Worm (Caenorhabditis elegans) whole organism, L4 larva: ENCODE results near the gene taf-11.3.

Experiments
- F10B5.3 ChIP-seq: sonication (generic microtip); optimal IDR thresholded peaks from 2 replicates; lab custom pipeline; 2016; ENCODE audit warnings: mild to moderate bottlenecking, missing genetic modification characterization, missing compliant biosample characterization
- F49E8.2 ChIP-seq: sonication (generic microtip); optimal IDR thresholded peaks from 2 replicates; lab custom pipeline; 2016; ENCODE audit warnings: missing compliant biosample characterization, mild to moderate bottlenecking, missing genetic modification characterization, borderline replicate concordance
- T20F7.1 ChIP-seq: fragments of 200-800 bp; sonication (Bioruptor generic); optimal IDR thresholded peaks from 2 replicates; lab custom pipeline; 2018; ENCODE audit warnings: mild to moderate bottlenecking, missing genetic modification characterization, missing compliant biosample characterization
- Y48G9A.11 ChIP-seq: fragments of 200-800 bp; sonication (Bioruptor generic); IDR thresholded peaks from 2 replicates; pipeline ENCODE4 v1.3.6; 2022; ENCODE audit warnings: missing genetic modification reagents, missing genetic modification characterization, missing compliant biosample characterization
- ZK337.2 ChIP-seq: fragments of 200-800 bp; sonication (Bioruptor generic); IDR thresholded peaks from 2 replicates; pipeline ENCODE4 v1.3.6; 2022; ENCODE audit warnings: missing genetic modification reagents, missing genetic modification characterization, missing compliant biosample characterization
- ama-1 ChIP-seq: fragments of 150-350 bp; optimal IDR thresholded peaks from 2 replicates; lab custom pipeline; 2014; ENCODE audit warnings: inconsistent platforms, mixed read lengths
- ceh-28 ChIP-seq: fragments of 150-350 bp; optimal IDR thresholded peaks from 2 replicates; lab custom pipeline; 2014; ENCODE audit warnings: missing biosample characterization, missing genetic modification reagents, missing genetic modification characterization
- ceh-62 ChIP-seq: sonication (generic microtip); optimal IDR thresholded peaks from 2 replicates; lab custom pipeline; 2017; ENCODE audit warnings: missing biosample characterization, missing genetic modification characterization
- ceh-82 ChIP-seq: sonication (generic microtip); optimal IDR thresholded peaks from 2 replicates; lab custom pipeline; 2017; ENCODE audit warnings: missing biosample characterization, missing genetic modification characterization
- daf-12 ChIP-seq: fragments of 150-350 bp; optimal IDR thresholded peaks from 2 replicates; lab custom pipeline; 2014; ENCODE audit warnings: missing biosample characterization, missing genetic modification reagents, missing genetic modification characterization
- daf-16 ChIP-seq, 3 experiments: sonication (generic microtip); optimal IDR thresholded peaks; 2 replicates each; lab custom pipeline; 2016 to 2017; ENCODE audit warnings: missing genetic modification characterization in 3 of 3, missing genetic modification reagents in 3 of 3, mild to moderate bottlenecking in 2 of 3, missing compliant biosample characterization in 2 of 3, missing biosample characterization in 1 of 3, moderate library complexity in 1 of 3
- daf-8 ChIP-seq: fragments of 200-800 bp; sonication (Bioruptor generic); IDR thresholded peaks from 2 replicates; pipeline ENCODE4 v1.3.6; 2022; ENCODE audit warnings: missing genetic modification characterization, missing compliant biosample characterization
- dpl-1 ChIP-seq: fragments of 150-350 bp; optimal IDR thresholded peaks from 2 replicates; lab custom pipeline; 2014; ENCODE audit warnings: missing biosample characterization, missing genetic modification reagents, missing genetic modification characterization
- duxl-1 ChIP-seq: sonication (generic microtip); optimal IDR thresholded peaks from 2 replicates; lab custom pipeline; 2016; ENCODE audit warnings: mild to moderate bottlenecking, missing genetic modification characterization, moderate library complexity, missing compliant biosample characterization; ENCODE audit not compliant: poor library complexity
- egl-27 ChIP-seq: sonication (generic microtip); optimal IDR thresholded peaks from 3 replicates; lab custom pipeline; 2017; ENCODE audit warnings: missing biosample characterization, missing genetic modification reagents, missing genetic modification characterization
- fkh-10 ChIP-seq: fragments of 150-350 bp; optimal IDR thresholded peaks from 2 replicates; lab custom pipeline; 2014; ENCODE audit warnings: missing biosample characterization, missing genetic modification reagents, missing genetic modification characterization
- gei-8 ChIP-seq: fragments of 200-800 bp; sonication (Bioruptor generic); optimal IDR thresholded peaks from 2 replicates; lab custom pipeline; 2018; ENCODE audit warnings: mild to moderate bottlenecking, missing genetic modification characterization, missing compliant biosample characterization
- hif-1 ChIP-seq, 2 experiments: sonication (generic microtip); optimal IDR thresholded peaks; 2 replicates each; lab custom pipeline; 2016 to 2017; ENCODE audit warnings: missing compliant biosample characterization in 2 of 2, missing genetic modification characterization in 2 of 2, missing genetic modification reagents in 2 of 2, missing genotype in 2 of 2, mild to moderate bottlenecking in 1 of 2
- hmg-1.1 ChIP-seq: fragments of 200-800 bp; sonication (Bioruptor generic); IDR thresholded peaks from 2 replicates; pipeline ENCODE4 v1.3.6; 2022; ENCODE audit warnings: missing genetic modification reagents, missing genetic modification characterization, missing compliant biosample characterization
- jun-1 ChIP-seq: fragments of 150-350 bp; optimal IDR thresholded peaks from 2 replicates; lab custom pipeline; 2014; ENCODE audit warnings: missing biosample characterization, missing genetic modification reagents, missing genetic modification characterization
- lim-7 ChIP-seq: fragments of 200-800 bp; sonication (Bioruptor generic); IDR thresholded peaks from 2 replicates; pipeline ENCODE4 v1.3.6; 2022; ENCODE audit warnings: missing genetic modification characterization, missing compliant biosample characterization
- lin-29 ChIP-seq: fragments of 200-800 bp; sonication (Bioruptor generic); IDR thresholded peaks from 2 replicates; pipeline ENCODE4 v1.3.6; 2022; ENCODE audit warnings: missing genetic modification reagents, missing genetic modification characterization, missing compliant biosample characterization
- lin-38 ChIP-seq: fragments of 200-800 bp; sonication (Bioruptor generic); IDR thresholded peaks from 2 replicates; pipeline ENCODE4 v1.3.6; 2022; ENCODE audit warnings: missing genetic modification reagents, missing genetic modification characterization, missing compliant biosample characterization
- lir-3 ChIP-seq: sonication (generic microtip); optimal IDR thresholded peaks from 2 replicates; lab custom pipeline; 2016; ENCODE audit warnings: mild to moderate bottlenecking, missing genetic modification characterization, missing compliant biosample characterization
- lsy-2 ChIP-seq, 2 experiments: fragments of 150-350 bp in 1 of 2; sonication (generic microtip) in 1 of 2; optimal IDR thresholded peaks; 2 replicates each; lab custom pipeline; 2014 to 2017; ENCODE audit warnings: missing biosample characterization in 2 of 2, missing genetic modification characterization in 2 of 2
- madf-5 ChIP-seq, 2 experiments: fragments of 200-800 bp; sonication (Bioruptor generic); IDR thresholded peaks; 2 replicates each; pipeline ENCODE4 v1.3.6; 2022; ENCODE audit warnings: missing compliant biosample characterization in 2 of 2, missing genetic modification characterization in 2 of 2
- mdl-1 ChIP-seq, 2 experiments: fragments of 150-350 bp in 1 of 2; sonication (generic microtip) in 1 of 2; optimal IDR thresholded peaks; 2 replicates each; lab custom pipeline; 2014 to 2017; ENCODE audit warnings: missing biosample characterization in 2 of 2, missing genetic modification characterization in 2 of 2
- mdt-29 ChIP-seq: fragments of 200-800 bp; sonication (Bioruptor generic); IDR thresholded peaks from 2 replicates; pipeline ENCODE4 v1.3.6; 2022; ENCODE audit warnings: missing genetic modification reagents, missing genetic modification characterization, missing compliant biosample characterization
- mep-1 ChIP-seq: fragments of 150-350 bp; sonication (generic microtip); optimal IDR thresholded peaks from 3 replicates; lab custom pipeline; 2014; ENCODE audit warnings: missing biosample characterization, missing genetic modification characterization
- mes-2 ChIP-seq: sonication (generic microtip); optimal IDR thresholded peaks from 2 replicates; lab custom pipeline; 2016; ENCODE audit warnings: missing genotype, mild to moderate bottlenecking, missing genetic modification characterization, missing compliant biosample characterization; ENCODE audit not compliant: poor library complexity, severe bottlenecking
- nhr-11 ChIP-seq: fragments of 150-350 bp; optimal IDR thresholded peaks from 2 replicates; lab custom pipeline; 2014; ENCODE audit warnings: missing biosample characterization, missing genetic modification characterization
- nhr-111 ChIP-seq: fragments of 200-800 bp; sonication (Bioruptor generic); optimal IDR thresholded peaks from 2 replicates; lab custom pipeline; 2018; ENCODE audit warnings: mild to moderate bottlenecking, missing genetic modification characterization, missing compliant biosample characterization
- nhr-237 ChIP-seq: sonication (generic microtip); optimal IDR thresholded peaks from 2 replicates; lab custom pipeline; 2017; ENCODE audit warnings: missing biosample characterization, missing genetic modification characterization
- nhr-42 ChIP-seq: fragments of 200-800 bp; sonication (Bioruptor generic); IDR thresholded peaks from 2 replicates; pipeline ENCODE4 v1.3.6; 2022; ENCODE audit warnings: missing genetic modification characterization, missing compliant biosample characterization
- nhr-48 ChIP-seq: sonication (generic microtip); optimal IDR thresholded peaks from 2 replicates; lab custom pipeline; 2016; ENCODE audit warnings: mild to moderate bottlenecking, missing genetic modification characterization, missing compliant biosample characterization
- nhr-77 ChIP-seq: fragments of 150-350 bp; optimal IDR thresholded peaks from 2 replicates; lab custom pipeline; 2014; ENCODE audit warnings: missing biosample characterization, missing genetic modification characterization
- php-3 ChIP-seq: fragments of 200-800 bp; sonication (Bioruptor generic); IDR thresholded peaks from 2 replicates; pipeline ENCODE4 v1.3.6; 2022; ENCODE audit warnings: missing genetic modification reagents, missing genetic modification characterization, missing compliant biosample characterization
- rbr-2 ChIP-seq: sonication (generic microtip); optimal IDR thresholded peaks from 2 replicates; lab custom pipeline; 2016; ENCODE audit warnings: missing genotype, missing genetic modification characterization, missing compliant biosample characterization
- sdz-12 ChIP-seq: fragments of 200-800 bp; sonication (Bioruptor generic); optimal IDR thresholded peaks from 2 replicates; lab custom pipeline; 2018; ENCODE audit warnings: mild to moderate bottlenecking, missing genetic modification characterization, missing compliant biosample characterization
- set-16 ChIP-seq: fragments of 200-800 bp; sonication (Bioruptor generic); IDR thresholded peaks from 2 replicates; pipeline ENCODE4 v1.3.6; 2022; ENCODE audit warnings: missing genetic modification reagents, missing genetic modification characterization, missing compliant biosample characterization
- snpc-1.2 ChIP-seq: fragments of 200-800 bp; sonication (Bioruptor generic); IDR thresholded peaks from 2 replicates; pipeline ENCODE4 v1.3.6; 2022; ENCODE audit warnings: missing genetic modification reagents, missing genetic modification characterization, missing compliant biosample characterization
- spr-3 ChIP-seq: fragments of 200-800 bp; sonication (Bioruptor generic); optimal IDR thresholded peaks from 2 replicates; lab custom pipeline; 2018; ENCODE audit warnings: mild to moderate bottlenecking, missing genetic modification characterization, missing compliant biosample characterization
- tag-97 ChIP-seq: fragments of 200-800 bp; sonication (Bioruptor generic); IDR thresholded peaks from 2 replicates; pipeline ENCODE4 v1.3.6; 2022; ENCODE audit warnings: missing genetic modification characterization, missing compliant biosample characterization
- unc-130 ChIP-seq: sonication (generic microtip); optimal IDR thresholded peaks from 2 replicates; lab custom pipeline; 2016; ENCODE audit warnings: missing genetic modification reagents, missing genetic modification characterization, missing compliant biosample characterization
- unc-39 ChIP-seq: sonication (generic microtip); optimal IDR thresholded peaks from 2 replicates; lab custom pipeline; 2017; ENCODE audit warnings: missing biosample characterization, missing genetic modification characterization
- vab-7 ChIP-seq: fragments of 200-800 bp; sonication (Bioruptor generic); IDR thresholded peaks from 2 replicates; pipeline ENCODE4 v1.3.6; 2022; ENCODE audit warnings: missing genetic modification reagents, missing genetic modification characterization, missing compliant biosample characterization
- zag-1 ChIP-seq: fragments of 150-350 bp; optimal IDR thresholded peaks from 2 replicates; lab custom pipeline; 2014; ENCODE audit warnings: missing biosample characterization, missing genetic modification characterization
- zfp-2 ChIP-seq: sonication (generic microtip); optimal IDR thresholded peaks from 2 replicates; lab custom pipeline; 2016; ENCODE audit warnings: mild to moderate bottlenecking, missing genetic modification characterization, missing compliant biosample characterization
- zfp-3 ChIP-seq: fragments of 200-800 bp; sonication (Bioruptor generic); conservative IDR thresholded peaks from 2 replicates; pipeline ENCODE4 v1.3.6; 2022; ENCODE audit warnings: missing genetic modification reagents, missing genetic modification characterization, missing compliant biosample characterization
- zip-2 ChIP-seq: fragments of 150-350 bp; optimal IDR thresholded peaks from 2 replicates; lab custom pipeline; 2014; ENCODE audit warnings: missing biosample characterization, missing genetic modification characterization
- ztf-11 ChIP-seq: fragments of 150-350 bp; optimal IDR thresholded peaks from 2 replicates; lab custom pipeline; 2014; ENCODE audit warnings: missing biosample characterization, missing genetic modification characterization
- ztf-7 ChIP-seq: fragments of 150-350 bp; optimal IDR thresholded peaks from 2 replicates; lab custom pipeline; 2014; ENCODE audit warnings: missing biosample characterization, missing genetic modification characterization

The taf-11.3 gene

DNA sequence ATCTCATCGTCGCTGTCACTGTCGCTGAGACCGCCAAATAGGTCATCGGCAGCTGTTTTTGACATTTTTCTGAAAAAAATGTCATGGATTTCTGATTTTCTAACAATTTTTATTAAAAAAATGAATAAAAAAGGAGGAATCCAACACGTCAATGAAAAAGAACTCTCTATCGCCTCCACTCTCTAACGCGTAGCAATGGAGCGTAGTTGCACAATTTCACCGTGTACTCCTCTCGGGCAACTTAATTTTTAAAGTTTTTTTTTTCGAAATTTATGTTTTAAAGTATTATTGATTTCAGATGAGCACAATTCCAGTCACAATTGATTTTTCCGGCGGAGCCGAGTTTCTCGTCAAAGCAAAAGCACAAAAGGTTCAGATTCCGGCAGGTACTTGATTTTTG is at the start of gene taf-11.3, which contains the start of gene urm-1:
taf-11.3 (minus strand) TSS at position 69 of the 400 bp plus-strand sequence.
urm-1 (plus strand) TSS at position 299 of the 400 bp plus-strand sequence.
- TF ChIP-seq zip-2 (tag; lab: Kevin White, UChicago) (no peak), lir-3 (tag; lab: Kevin White, UChicago) (no peak), unc-130 (GFP tag; lab: Kevin White, UChicago) (peak; percentile 35), nhr-111 (GFP tag; lab: Kevin White, UChicago) (no peak), nhr-11 (tag; lab: Kevin White, UChicago) (no peak), mdl-1 (tag; optimal IDR thresholded peaks at IDR 0.05; lab: Kevin White, UChicago) (no peak), lim-7 (no peak), lsy-2 (tag; optimal IDR thresholded peaks at IDR 0.05; lab: Kevin White, UChicago) (peak in 1 of 2 experiments; percentile 93), sdz-12 (no peak), ama-1 (no peak), dpl-1 (GFP tag; lab: Kevin White, UChicago) (peak; percentile 83), snpc-1.2 (GFP tag; lab: Robert Waterston, UW) (no peak), nhr-237 (no peak), egl-27 (no peak), nhr-42 (GFP tag; lab: Robert Waterston, UW) (no peak), ZK337.2 (no peak), Y48G9A.11 (GFP tag; lab: Robert Waterston, UW) (no peak), nhr-77 (tag; lab: Kevin White, UChicago) (peak; percentile 70), daf-12 (tag; lab: Kevin White, UChicago) (no peak), vab-7 (GFP tag; lab: Robert Waterston, UW) (no peak), lin-29 (GFP tag; lab: Robert Waterston, UW) (no peak), zfp-2 (no peak), hmg-1.1 (GFP tag; lab: Robert Waterston, UW) (peak; percentile 52), zag-1 (tag; lab: Kevin White, UChicago) (no peak), fkh-10 (GFP tag; lab: Kevin White, UChicago) (no peak), jun-1 (no peak), madf-5 (GFP tag; IDR thresholded peaks at IDR 0.05; lab: Robert Waterston, UW) (no peak), lin-38 (GFP tag; lab: Robert Waterston, UW) (peak; percentile 96), zfp-3 (GFP tag; lab: Robert Waterston, UW) (no peak), F49E8.2 (tag; lab: Kevin White, UChicago) (no peak), ceh-28 (tag; lab: Kevin White, UChicago) (no peak), mdt-29 (no peak), spr-3 (GFP tag; lab: Kevin White, UChicago) (no peak), php-3 (GFP tag; lab: Robert Waterston, UW) (no peak), daf-8 (GFP tag; lab: Robert Waterston, UW) (no peak), duxl-1 (tag; lab: Kevin White, UChicago) (no peak), tag-97 (GFP tag; lab: Robert Waterston, UW) (no peak), ztf-7 (tag; lab: Kevin White, UChicago) (peak; percentile 55), T20F7.1 (GFP tag; lab: Kevin White, UChicago) (no peak), hif-1 (tag; optimal IDR thresholded peaks at IDR 0.05; lab: Kevin White, UChicago) (peak in 1 of 2 experiments; percentile 24), set-16 (no peak), mes-2 (peak; percentile 94), rbr-2 (tag; lab: Kevin White, UChicago) (peak; percentile 32), mep-1 (tag; lab: Kevin White, UChicago) (peak; percentile 79), unc-39 (tag; lab: Kevin White, UChicago) (no peak), F10B5.3 (tag; lab: Kevin White, UChicago) (no peak), nhr-48 (tag; lab: Kevin White, UChicago) (no peak), gei-8 (GFP tag; lab: Kevin White, UChicago) (no peak), ceh-62 (no peak), ceh-82 (no peak), daf-16 (GFP tag; optimal IDR thresholded peaks at IDR 0.05; lab: Kevin White, UChicago) (no peak), daf-16 (tag; optimal IDR thresholded peaks at IDR 0.05; lab: Kevin White, UChicago) (peak; percentile 40), ztf-11 (tag; lab: Kevin White, UChicago) (no peak)
